Fruit fly (Drosophila melanogaster): Measurements from ENCODE around the gene Cep135.

dm6 chr3L:15174823-15175222 lies 58.3 kb downstream of the Cep135 start:
- TF ChIP-seq h (optimal IDR thresholded peaks at IDR 0.05): no peak
- TF ChIP-seq psq (optimal IDR thresholded peaks at IDR 0.05): no peak
- TF ChIP-seq Myc (optimal IDR thresholded peaks at IDR 0.05): no peak
- no peak for TF ChIP-seq insv (optimal IDR thresholded peaks at IDR 0.05)
